Worm (Caenorhabditis elegans): ENCODE results near the gene C36B7.2.
A peak's percentile ranks its signal among the peaks of the same experiment; 100 is the strongest.

ce11 chrX:7143515-7143914 lies 37.3 kb downstream of the C36B7.2 start, which contains the start of gene alh-10:
- no peak for TF ChIP-seq hnd-1 (tag; optimal IDR thresholded peaks at IDR 0.05)
- TF ChIP-seq ama-1 (optimal IDR thresholded peaks at IDR 0.05), result peak; percentile 17
- no peak for TF ChIP-seq tbx-11 (GFP tag; IDR thresholded peaks at IDR 0.05)
- no peak for TF ChIP-seq F13C5.2 (tag; optimal IDR thresholded peaks at IDR 0.05)
- TF ChIP-seq flt-1 (GFP tag; IDR thresholded peaks at IDR 0.05), result no peak
